Worm (Caenorhabditis elegans): ENCODE data around the gene epg-4.

Gene epg-4

DNA sequence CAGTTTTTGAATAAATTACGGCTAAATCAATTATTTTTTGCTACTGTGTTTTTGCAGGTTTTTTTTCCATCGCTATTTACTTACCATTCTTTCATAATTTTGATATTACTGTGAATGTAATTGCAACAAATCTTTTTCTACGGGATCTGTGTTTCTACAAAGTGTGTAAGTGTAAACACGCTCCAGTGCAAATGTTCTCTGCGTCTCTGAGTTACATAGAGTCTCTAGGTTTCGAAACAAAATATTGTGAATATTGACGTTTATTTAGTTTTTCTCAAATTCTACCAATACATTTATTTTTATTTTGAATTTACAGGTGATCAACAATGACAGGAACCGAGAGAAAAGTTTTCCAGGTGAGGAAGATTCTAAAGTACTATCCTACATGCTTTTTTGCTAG lies 2.1 kb downstream of the epg-4 start, which contains the start of gene yju-2 (continued):
- TF ChIP-seq aha-1 (tag; optimal IDR thresholded peaks at IDR 0.05) (no peak), elt-3 (tag; optimal IDR thresholded peaks at IDR 0.05) (peak in 1 of 6 experiments; percentile 47), vab-15 (tag; optimal IDR thresholded peaks at IDR 0.05) (peak; percentile 1), efl-1 (optimal IDR thresholded peaks at IDR 0.05) (peak; percentile 74 to 83), efl-1 (GFP tag; optimal IDR thresholded peaks at IDR 0.05 in 1 of 2) (peak; percentile 63 to 95), ztf-4 (tag; optimal IDR thresholded peaks at IDR 0.05) (peak; percentile 28), unc-30 (tag; optimal IDR thresholded peaks at IDR 0.05) (no peak), nhr-19 (GFP tag; conservative IDR thresholded peaks at IDR 0.05) (peak; percentile 30), fkh-8 (tag; optimal IDR thresholded peaks at IDR 0.05) (peak; percentile 33), unc-98 (GFP tag; IDR thresholded peaks at IDR 0.05) (no peak), skn-1 (tag; optimal IDR thresholded peaks at IDR 0.05) (peak; percentile 59), fos-1 (tag; optimal IDR thresholded peaks at IDR 0.05) (peak; percentile 54), unc-130 (tag; optimal IDR thresholded peaks at IDR 0.05) (no peak), nhr-90 (tag; optimal IDR thresholded peaks at IDR 0.05; ENCODE audit: poor library complexity) (peak; percentile 41), grh-1 (GFP tag; IDR thresholded peaks at IDR 0.05) (no peak), nhr-85 (tag) (peak; percentile 67), egl-27 (tag; optimal IDR thresholded peaks at IDR 0.05) (peak in 1 of 2 experiments; percentile 57), lin-39 (tag; optimal IDR thresholded peaks at IDR 0.05) (no peak), hpl-2 (GFP tag; optimal IDR thresholded peaks at IDR 0.05) (peak; percentile 33), efl-3 (GFP tag; optimal IDR thresholded peaks at IDR 0.05) (no peak), rnt-1 (tag; optimal IDR thresholded peaks at IDR 0.05) (peak; percentile 65), lin-15B (tag; optimal IDR thresholded peaks at IDR 0.05) (peak; percentile 82), xbp-1 (tag; optimal IDR thresholded peaks at IDR 0.05) (peak; percentile 54), lin-35 (GFP tag; optimal IDR thresholded peaks at IDR 0.05) (peak; percentile 53 to 86), irx-1 (tag; optimal IDR thresholded peaks at IDR 0.05) (no peak), jun-1 (tag; optimal IDR thresholded peaks at IDR 0.05) (no peak), ceh-8 (GFP tag; optimal IDR thresholded peaks at IDR 0.05) (no peak), egl-13 (tag; optimal IDR thresholded peaks at IDR 0.05) (no peak), C04F5.9 (tag; optimal IDR thresholded peaks at IDR 0.05) (no peak), fkh-10 (GFP tag; optimal IDR thresholded peaks at IDR 0.05) (no peak), C16A3.4 (tag; optimal IDR thresholded peaks at IDR 0.05) (peak; percentile 78), elt-2 (tag; optimal IDR thresholded peaks at IDR 0.05) (no peak), zag-1 (tag; optimal IDR thresholded peaks at IDR 0.05) (no peak), tbx-2 (tag; optimal IDR thresholded peaks at IDR 0.05) (peak; percentile 13), ama-1 (optimal IDR thresholded peaks at IDR 0.05) (peak; percentile 31), isw-1 (GFP tag; IDR thresholded peaks at IDR 0.05) (peak; percentile 49), ceh-63 (GFP tag; optimal IDR thresholded peaks at IDR 0.05) (no peak), dsc-1 (tag; optimal IDR thresholded peaks at IDR 0.05) (no peak), mef-2 (tag; optimal IDR thresholded peaks at IDR 0.05) (no peak), sox-4 (tag; optimal IDR thresholded peaks at IDR 0.05) (no peak), nhr-11 (tag; optimal IDR thresholded peaks at IDR 0.05) (no peak), hlh-4 (tag; optimal IDR thresholded peaks at IDR 0.05) (no peak), alr-1 (tag; optimal IDR thresholded peaks at IDR 0.05; ENCODE audit: borderline replicate concordance) (no peak), nhr-76 (tag; optimal IDR thresholded peaks at IDR 0.05) (no peak), ceh-82 (tag; optimal IDR thresholded peaks at IDR 0.05) (peak in 2 of 3 experiments; percentile 28 to 75), nhr-71 (tag; optimal IDR thresholded peaks at IDR 0.05) (peak; percentile 69), Y116A8C.19 (tag; optimal IDR thresholded peaks at IDR 0.05; ENCODE audit: borderline replicate concordance) (no peak), ets-5 (GFP tag; IDR thresholded peaks at IDR 0.05) (no peak), blmp-1 (tag; optimal IDR thresholded peaks at IDR 0.05) (peak; percentile 63), nhr-28 (tag; optimal IDR thresholded peaks at IDR 0.05) (no peak), ceh-88 (GFP tag; IDR thresholded peaks at IDR 0.05) (peak; percentile 9; the same call in 1 of the 2 replicates), snu-23 (GFP tag; optimal IDR thresholded peaks at IDR 0.05) (peak; percentile 72), fkh-4 (tag; optimal IDR thresholded peaks at IDR 0.05; ENCODE audit: borderline replicate concordance) (no peak), snpc-4 (tag; optimal IDR thresholded peaks at IDR 0.05) (no peak), mep-1 (tag; optimal IDR thresholded peaks at IDR 0.05) (peak; percentile 47)
